ENCODE assay signal across 1 fruit fly cellular context in the genomic region with DNA sequence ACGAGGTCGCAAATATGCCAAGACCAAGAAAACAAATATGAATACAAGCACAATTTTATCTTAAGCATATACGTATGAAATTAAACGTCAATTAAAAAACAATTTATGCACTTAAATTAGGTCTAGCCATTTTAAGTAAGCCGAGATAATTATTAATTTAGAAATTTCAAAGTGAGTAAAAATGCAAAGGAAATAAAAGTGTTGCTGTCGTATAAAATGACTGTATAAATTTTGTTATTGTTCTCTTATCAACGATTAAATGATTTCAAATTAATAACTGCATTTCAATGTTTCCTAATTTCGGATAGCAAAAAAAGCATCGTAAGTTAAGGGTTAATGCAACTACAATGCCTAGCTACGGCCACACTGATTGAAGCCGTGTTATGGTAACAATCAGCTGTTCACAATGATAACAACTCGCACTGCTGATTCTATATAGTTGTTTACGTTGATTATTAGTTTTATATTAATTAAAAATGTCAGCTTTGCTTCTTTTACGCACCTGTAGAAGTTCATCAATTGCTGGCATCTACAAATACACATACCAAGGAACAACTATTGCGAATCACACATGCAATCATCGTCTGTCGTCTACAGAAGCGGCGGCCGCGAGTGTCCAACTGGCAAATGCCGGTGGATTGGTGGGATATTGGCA.
TF ChIP-seq lines count a peak whose summit lies in the region.

A gene (minus strand): TSS at position 1 of the 655 bp plus-strand sequence.
A gene (plus strand): TSS at position 375 of the 655 bp plus-strand sequence.

TF ChIP-seq in whole organism, embryonic, 481 proteins besides CTCF, POLR2A, EP300 and RAD21 (continued from another document and continues in another):
- TF ChIP-seq nom (GFP tag; optimal IDR thresholded peaks at IDR 0.05; lab: Kevin White, UChicago) (no peak), CG7556 (GFP tag; optimal IDR thresholded peaks at IDR 0.05; lab: Kevin White, UChicago) (peak; percentile 42), NFAT (GFP tag; IDR thresholded peaks at IDR 0.05; lab: Robert Waterston, UW) (peak; percentile 73), CG4820 (GFP tag; optimal IDR thresholded peaks at IDR 0.05; lab: Kevin White, UChicago) (peak; percentile 58), Dref (GFP tag; IDR thresholded peaks at IDR 0.05; lab: Robert Waterston, UW) (no peak), lab (GFP tag; optimal IDR thresholded peaks at IDR 0.05; lab: Kevin White, UChicago) (peak; percentile 54), eve (GFP tag; optimal IDR thresholded peaks at IDR 0.05; lab: Kevin White, UChicago) (peak in 1 of 2 experiments; percentile 47), CG2199 (GFP tag; IDR thresholded peaks at IDR 0.05; lab: Robert Waterston, UW) (no peak), Kr (GFP tag; optimal IDR thresholded peaks at IDR 0.05; lab: Kevin White, UChicago) (no peak), Camta (GFP tag; optimal IDR thresholded peaks at IDR 0.05; lab: Kevin White, UChicago) (peak; percentile 76), Sox100B (GFP tag; optimal IDR thresholded peaks at IDR 0.05; lab: Kevin White, UChicago) (peak; percentile 60), Dp (GFP tag; optimal IDR thresholded peaks at IDR 0.05; lab: Kevin White, UChicago) (peak; percentile 1), CG8281 (tag; optimal IDR thresholded peaks at IDR 0.05; lab: Kevin White, UChicago) (peak; percentile 45), al (GFP tag; IDR thresholded peaks at IDR 0.05; lab: Robert Waterston, UW) (peak; percentile 66), CG6254 (GFP tag; optimal IDR thresholded peaks at IDR 0.05; lab: Kevin White, UChicago) (no peak), ewg (GFP tag; optimal IDR thresholded peaks at IDR 0.05; lab: Kevin White, UChicago) (peak; percentile 49), trem (tag; optimal IDR thresholded peaks at IDR 0.05; lab: Kevin White, UChicago) (peak; percentile 55), ro (GFP tag; IDR thresholded peaks at IDR 0.05; lab: Robert Waterston, UW) (peak; percentile 44; the same call in 1 of the 2 replicates), CG1602 (GFP tag; optimal IDR thresholded peaks at IDR 0.05; lab: Kevin White, UChicago) (peak; percentile 75), GATAe (GFP tag; conservative IDR thresholded peaks at IDR 0.05; lab: Robert Waterston, UW) (no peak; the same call in 1 of the 2 replicates), Poxn (GFP tag; IDR thresholded peaks at IDR 0.05; lab: Robert Waterston, UW) (no peak), sc (optimal IDR thresholded peaks at IDR 0.05; lab: Kevin White, UChicago) (no peak), sc (GFP tag; optimal IDR thresholded peaks at IDR 0.05; lab: Kevin White, UChicago) (no peak), CG1233 (GFP tag; optimal IDR thresholded peaks at IDR 0.05; lab: Kevin White, UChicago) (no peak), aop (GFP tag; IDR thresholded peaks at IDR 0.05; lab: Robert Waterston, UW) (no peak), CG5245 (GFP tag; optimal IDR thresholded peaks at IDR 0.05; lab: Kevin White, UChicago) (peak; percentile 50), z (GFP tag; IDR thresholded peaks at IDR 0.05; lab: Robert Waterston, UW) (no peak), C15 (GFP tag; IDR thresholded peaks at IDR 0.05; lab: Robert Waterston, UW) (no peak), lov (optimal IDR thresholded peaks at IDR 0.05; lab: Kevin White, UChicago) (no peak), lov (GFP tag; IDR thresholded peaks at IDR 0.05; lab: Robert Waterston, UW) (no peak), kah (GFP tag; optimal IDR thresholded peaks at IDR 0.05; lab: Kevin White, UChicago) (no peak), zen (tag; optimal IDR thresholded peaks at IDR 0.05; lab: Kevin White, UChicago) (peak; percentile 63), CG6689 (GFP tag; IDR thresholded peaks at IDR 0.05; lab: Robert Waterston, UW) (peak; percentile 84), CG31365 (tag; optimal IDR thresholded peaks at IDR 0.05; lab: Kevin White, UChicago) (no peak), sna (GFP tag; IDR thresholded peaks at IDR 0.05; lab: Robert Waterston, UW; ENCODE audit: partially characterized antibody) (0 out of 2 replicates have a peak, but pooled peaks have one; percentile 21), en (GFP tag; optimal IDR thresholded peaks at IDR 0.05; lab: Kevin White, UChicago) (no peak), CG14860 (GFP tag; IDR thresholded peaks at IDR 0.05; lab: Robert Waterston, UW; ENCODE audit: partially characterized antibody) (no peak), CG6683 (GFP tag; optimal IDR thresholded peaks at IDR 0.05; lab: Kevin White, UChicago) (no peak), CG6854 (GFP tag; optimal IDR thresholded peaks at IDR 0.05; lab: Kevin White, UChicago) (no peak), CG5953 (GFP tag; IDR thresholded peaks at IDR 0.05; lab: Robert Waterston, UW) (no peak), pho (GFP tag; optimal IDR thresholded peaks at IDR 0.05; lab: Kevin White, UChicago) (peak; percentile 84), tll (GFP tag; optimal IDR thresholded peaks at IDR 0.05; lab: Kevin White, UChicago) (no peak), CG15479 (GFP tag; optimal IDR thresholded peaks at IDR 0.05; lab: Kevin White, UChicago) (no peak), Lim3 (GFP tag; IDR thresholded peaks at IDR 0.05; lab: Robert Waterston, UW) (no peak), Abd-B (GFP tag; optimal IDR thresholded peaks at IDR 0.05; lab: Kevin White, UChicago) (peak; percentile 34), ci (GFP tag; IDR thresholded peaks at IDR 0.05; lab: Robert Waterston, UW) (peak; percentile 44; the same call in 1 of the 3 replicates), slp2 (GFP tag; optimal IDR thresholded peaks at IDR 0.05; lab: Kevin White, UChicago) (peak; percentile 43), Atf-2 (GFP tag; optimal IDR thresholded peaks at IDR 0.05; lab: Kevin White, UChicago) (peak; percentile 66), CG2875 (GFP tag; optimal IDR thresholded peaks at IDR 0.05; lab: Kevin White, UChicago) (no peak), knrl (GFP tag; IDR thresholded peaks at IDR 0.05; lab: Robert Waterston, UW; ENCODE audit: partially characterized antibody) (0 out of 3 replicates have a peak, but pooled peaks have one; percentile 38), insv (GFP tag; optimal IDR thresholded peaks at IDR 0.05; lab: Kevin White, UChicago) (no peak), CG1603 (tag; optimal IDR thresholded peaks at IDR 0.05; lab: Kevin White, UChicago) (peak; percentile 38), onecut (GFP tag; IDR thresholded peaks at IDR 0.05; lab: Robert Waterston, UW) (peak; percentile 23; the same call in 1 of the 2 replicates), gsb-n (tag; optimal IDR thresholded peaks at IDR 0.05; lab: Kevin White, UChicago) (no peak), bowl (GFP tag; IDR thresholded peaks at IDR 0.05; lab: Robert Waterston, UW) (no peak), CG4424 (GFP tag; optimal IDR thresholded peaks at IDR 0.05; lab: Kevin White, UChicago) (peak; percentile 73), gt (GFP tag; IDR thresholded peaks at IDR 0.05; lab: Robert Waterston, UW) (no peak), CG6272 (GFP tag; IDR thresholded peaks at IDR 0.05; lab: Robert Waterston, UW) (peak; percentile 55; the same call in 1 of the 2 replicates), dimm (GFP tag; IDR thresholded peaks at IDR 0.05; lab: Robert Waterston, UW) (0 out of 2 replicates have a peak, but pooled peaks have one; percentile 51), CG2678 (tag; optimal IDR thresholded peaks at IDR 0.05; lab: Kevin White, UChicago) (peak; percentile 82), CG16779 (GFP tag; IDR thresholded peaks at IDR 0.05; lab: Robert Waterston, UW) (no peak), jing (GFP tag; optimal IDR thresholded peaks at IDR 0.05; lab: Kevin White, UChicago) (peak; percentile 6), Ssrp (tag; optimal IDR thresholded peaks at IDR 0.05; lab: Kevin White, UChicago) (peak; percentile 76), CG3407 (GFP tag; optimal IDR thresholded peaks at IDR 0.05; lab: Kevin White, UChicago) (no peak), lbe (GFP tag; optimal IDR thresholded peaks at IDR 0.05; lab: Kevin White, UChicago) (peak; percentile 18), pzg (GFP tag; optimal IDR thresholded peaks at IDR 0.05; lab: Kevin White, UChicago) (peak; percentile 47), Atf3 (GFP tag; optimal IDR thresholded peaks at IDR 0.05; lab: Kevin White, UChicago) (peak; percentile 43), run (tag; optimal IDR thresholded peaks at IDR 0.05; lab: Kevin White, UChicago) (no peak), odd (GFP tag; optimal IDR thresholded peaks at IDR 0.05; lab: Kevin White, UChicago) (peak; percentile 41), Hr51 (GFP tag; optimal IDR thresholded peaks at IDR 0.05; lab: Kevin White, UChicago) (peak in 1 of 2 experiments; percentile 73), CG30431 (GFP tag; optimal IDR thresholded peaks at IDR 0.05; lab: Kevin White, UChicago) (peak; percentile 1), ara (GFP tag; IDR thresholded peaks at IDR 0.05; lab: Robert Waterston, UW) (peak; percentile 26; the same call in 1 of the 2 replicates), Lpt (GFP tag; optimal IDR thresholded peaks at IDR 0.05; lab: Kevin White, UChicago) (no peak), Fer2 (tag; optimal IDR thresholded peaks at IDR 0.05; lab: Kevin White, UChicago) (peak; percentile 14), H2.0 (GFP tag; IDR thresholded peaks at IDR 0.05; lab: Robert Waterston, UW) (peak; percentile 54; the same call in 1 of the 2 replicates), zen2 (GFP tag; IDR thresholded peaks at IDR 0.05; lab: Robert Waterston, UW; ENCODE audit: partially characterized antibody) (no peak), prd (optimal IDR thresholded peaks at IDR 0.05; lab: Kevin White, UChicago) (no peak), prd (GFP tag; IDR thresholded peaks at IDR 0.05; lab: Robert Waterston, UW) (peak; percentile 80), CG14050 (GFP tag; IDR thresholded peaks at IDR 0.05; lab: Robert Waterston, UW) (peak; percentile 67), abd-A (tag; optimal IDR thresholded peaks at IDR 0.05; lab: Kevin White, UChicago) (no peak), bcd (GFP tag; optimal IDR thresholded peaks at IDR 0.05; lab: Kevin White, UChicago) (peak; percentile 71), CG4404 (GFP tag; IDR thresholded peaks at IDR 0.05; lab: Robert Waterston, UW) (0 out of 2 replicates have a peak, but pooled peaks have one; percentile 23), CG17802 (tag; optimal IDR thresholded peaks at IDR 0.05; lab: Kevin White, UChicago) (peak; percentile 23), unc-4 (GFP tag; IDR thresholded peaks at IDR 0.05; lab: Robert Waterston, UW; ENCODE audit: partially characterized antibody) (no peak), klu (GFP tag; IDR thresholded peaks at IDR 0.05; lab: Robert Waterston, UW) (peak; percentile 53; the same call in 1 of the 2 replicates), tup (GFP tag; optimal IDR thresholded peaks at IDR 0.05; lab: Kevin White, UChicago) (peak; percentile 12), br (optimal IDR thresholded peaks at IDR 0.05; lab: Kevin White, UChicago) (no peak), ind (GFP tag; optimal IDR thresholded peaks at IDR 0.05; lab: Kevin White, UChicago) (peak; percentile 73), CG11085 (GFP tag; IDR thresholded peaks at IDR 0.05; lab: Robert Waterston, UW) (peak; percentile 54; the same call in 1 of the 2 replicates), CrebB (tag; optimal IDR thresholded peaks at IDR 0.05; lab: Kevin White, UChicago) (no peak), CG14014 (GFP tag; IDR thresholded peaks at IDR 0.05; lab: Robert Waterston, UW) (peak; percentile 74), CG3065 (GFP tag; optimal IDR thresholded peaks at IDR 0.05; lab: Kevin White, UChicago) (no peak), Ptx1 (GFP tag; IDR thresholded peaks at IDR 0.05; lab: Robert Waterston, UW) (peak; percentile 82), E2f1 (GFP tag; IDR thresholded peaks at IDR 0.05; lab: Robert Waterston, UW) (peak; percentile 57), CG10543 (GFP tag; optimal IDR thresholded peaks at IDR 0.05; lab: Kevin White, UChicago) (peak; percentile 78), E2f2 (GFP tag; IDR thresholded peaks at IDR 0.05; lab: Robert Waterston, UW) (peak; percentile 28; the same call in 1 of the 2 replicates), CG34224 (GFP tag; IDR thresholded peaks at IDR 0.05; lab: Robert Waterston, UW; ENCODE audit: partially characterized antibody) (no peak; the same call in 2 of the 3 replicates), CG18764 (GFP tag; optimal IDR thresholded peaks at IDR 0.05; lab: Kevin White, UChicago) (peak; percentile 47), cas (GFP tag; IDR thresholded peaks at IDR 0.05; lab: Robert Waterston, UW) (peak; percentile 21; the same call in 1 of the 2 replicates), lilli (GFP tag; optimal IDR thresholded peaks at IDR 0.05; lab: Kevin White, UChicago) (peak; percentile 83), esg (GFP tag; conservative IDR thresholded peaks at IDR 0.05; lab: Robert Waterston, UW) (peak; percentile 44; the same call in 1 of the 2 replicates), pan (optimal IDR thresholded peaks at IDR 0.05; lab: Kevin White, UChicago) (no peak), pan (GFP tag; optimal IDR thresholded peaks at IDR 0.05 in 1 of 2, IDR thresholded peaks at IDR 0.05 in 1 of 2) (peak in 1 of 2 experiments; percentile 72), so (GFP tag; IDR thresholded peaks at IDR 0.05; lab: Robert Waterston, UW) (0 out of 3 replicates have a peak, but pooled peaks have one; percentile 28), luna (GFP tag; optimal IDR thresholded peaks at IDR 0.05; lab: Kevin White, UChicago) (peak; percentile 39), dmrt11E (tag; optimal IDR thresholded peaks at IDR 0.05; lab: Kevin White, UChicago) (peak; percentile 74), Scr (GFP tag; IDR thresholded peaks at IDR 0.05; lab: Robert Waterston, UW; ENCODE audit: partially characterized antibody) (no peak), Xrp1 (GFP tag; IDR thresholded peaks at IDR 0.05; lab: Robert Waterston, UW) (peak; percentile 80), CG3163 (GFP tag; optimal IDR thresholded peaks at IDR 0.05; lab: Kevin White, UChicago) (peak; percentile 48), cad (GFP tag; optimal IDR thresholded peaks at IDR 0.05; lab: Kevin White, UChicago) (no peak), Oli (tag; optimal IDR thresholded peaks at IDR 0.05; lab: Kevin White, UChicago) (peak; percentile 72), NfI (GFP tag; optimal IDR thresholded peaks at IDR 0.05; lab: Kevin White, UChicago) (peak; percentile 74), HLH4C (GFP tag; IDR thresholded peaks at IDR 0.05; lab: Robert Waterston, UW; ENCODE audit: partially characterized antibody) (no peak), Adf1 (GFP tag; IDR thresholded peaks at IDR 0.05; lab: Robert Waterston, UW) (peak; percentile 19; the same call in 1 of the 2 replicates), vfl (GFP tag; optimal IDR thresholded peaks at IDR 0.05; lab: Kevin White, UChicago) (no peak), trh (GFP tag; optimal IDR thresholded peaks at IDR 0.05; lab: Kevin White, UChicago) (no peak), peb (GFP tag; IDR thresholded peaks at IDR 0.05; lab: Robert Waterston, UW) (no peak), pfk (GFP tag; optimal IDR thresholded peaks at IDR 0.05; lab: Kevin White, UChicago) (no peak), Dll (GFP tag; IDR thresholded peaks at IDR 0.05; lab: Robert Waterston, UW; ENCODE audit: partially characterized antibody) (0 out of 4 replicates have a peak, but pooled peaks have one; percentile 31), CG10959 (GFP tag; IDR thresholded peaks at IDR 0.05; lab: Robert Waterston, UW) (peak; percentile 96)
